Fruit fly (Drosophila melanogaster) whole organism: Measurements from ENCODE around the gene CG13728.

Experiments used
- CG8478 ChIP-seq: fragments of >200 bp; optimal IDR thresholded peaks from 2 replicates; lab custom pipeline; 2018; ENCODE audit warnings: inconsistent platforms
- Dll ChIP-seq: fragments of >200 bp; optimal IDR thresholded peaks from 2 replicates; lab custom pipeline; 2017
- EcR ChIP-seq, 2 experiments: fragments of >200 bp; optimal IDR thresholded peaks; 2 replicates each; lab custom pipeline; 2017; ENCODE audit warnings: missing biosample characterization in 2 of 2, missing genetic modification characterization in 2 of 2, missing genetic modification reagents in 2 of 2
- pan ChIP-seq: fragments of >200 bp; optimal IDR thresholded peaks from 2 replicates; lab custom pipeline; 2017
- psq ChIP-seq: fragments of >200 bp; optimal IDR thresholded peaks from 2 replicates; lab custom pipeline; 2017

- TF ChIP-seq psq (lab: Kevin White, UChicago) (no peak), Dll (lab: Kevin White, UChicago) (no peak), pan (no peak), EcR (GFP tag; optimal IDR thresholded peaks at IDR 0.05; lab: Kevin White, UChicago) (peak in 1 of 2 experiments; percentile 60), CG8478 (lab: Kevin White, UChicago) (no peak)
Measured at dm6 chr3L:17419103-17419741, 36.7 kb upstream of the CG13728 start.
